Fruit fly (Drosophila melanogaster): ENCODE results near the gene CG15160.

dm6 chr2L:18621357-18622211, 30.9 kb downstream of the CG15160 start:
- TF ChIP-seq Crg-1 (GFP tag; optimal IDR thresholded peaks at IDR 0.05) (peak; percentile 70), Mnt (GFP tag; optimal IDR thresholded peaks at IDR 0.05) (peak; percentile 53), CG33017 (tag; optimal IDR thresholded peaks at IDR 0.05) (peak; percentile 86), CG7045 (GFP tag; optimal IDR thresholded peaks at IDR 0.05) (peak; percentile 77), CG12768 (GFP tag; optimal IDR thresholded peaks at IDR 0.05) (peak; percentile 74)

Data from whole organism, adult.